Worm (Caenorhabditis elegans) whole organism, L1 larva: ENCODE data around the gene mboa-2.

ENCODE experiments used
- C16A3.4 ChIP-seq: fragments of 150-350 bp; optimal IDR thresholded peaks from 2 replicates; lab custom pipeline; 2014; ENCODE audit warnings: missing biosample characterization, missing genetic modification characterization
- C34B4.2 ChIP-seq: sonication (generic microtip); optimal IDR thresholded peaks from 2 replicates; lab custom pipeline; 2017; ENCODE audit warnings: mild to moderate bottlenecking, missing genetic modification characterization, missing compliant biosample characterization
- F16B12.6 ChIP-seq: fragments of 150-350 bp; optimal IDR thresholded peaks from 2 replicates; lab custom pipeline; 2014; ENCODE audit warnings: missing biosample characterization, missing genetic modification characterization
- Y116A8C.19 ChIP-seq: sonication (generic microtip); optimal IDR thresholded peaks from 2 replicates; lab custom pipeline; 2016; ENCODE audit warnings: missing compliant biosample characterization, missing genetic modification characterization, borderline replicate concordance
- alr-1 ChIP-seq: fragments of 200-800 bp; sonication (Bioruptor generic); optimal IDR thresholded peaks from 2 replicates; lab custom pipeline; 2018; ENCODE audit warnings: borderline replicate concordance, mild to moderate bottlenecking, missing genetic modification characterization, missing compliant biosample characterization
- ama-1 ChIP-seq: fragments of 150-350 bp; optimal IDR thresholded peaks from 2 replicates; lab custom pipeline; 2014
- blmp-1 ChIP-seq: fragments of 150-350 bp; optimal IDR thresholded peaks from 2 replicates; lab custom pipeline; 2014; ENCODE audit warnings: missing biosample characterization, missing genetic modification characterization
- ceh-82 ChIP-seq, 3 experiments: fragments of 150-350 bp in 1 of 3; sonication (generic microtip) in 2 of 3; optimal IDR thresholded peaks; 2 replicates each; lab custom pipeline; 2014 to 2017; ENCODE audit warnings: missing biosample characterization in 3 of 3, missing genetic modification characterization in 3 of 3
- ceh-90 ChIP-seq: sonication (generic microtip); optimal IDR thresholded peaks from 2 replicates; lab custom pipeline; 2016; ENCODE audit warnings: missing genetic modification characterization, missing compliant biosample characterization
- dpl-1 ChIP-seq, 3 experiments: fragments of 150-350 bp in 2 of 3; sonication (generic microtip) in 1 of 3; optimal IDR thresholded peaks; 2 replicates each; lab custom pipeline; 2014 to 2017; ENCODE audit warnings: missing biosample characterization in 3 of 3, missing genetic modification characterization in 3 of 3, missing genetic modification reagents in 3 of 3
- dsc-1 ChIP-seq: sonication (generic microtip); optimal IDR thresholded peaks from 2 replicates; lab custom pipeline; 2016; ENCODE audit warnings: mild to moderate bottlenecking, missing genetic modification characterization, missing compliant biosample characterization
- efl-1 ChIP-seq, 4 experiments: fragments of 150-350 bp; optimal IDR thresholded peaks in 3 of 4; peaks in 1 of 4; 1 replicate in 1 of 4; 2 replicates in 3 of 4; lab custom pipeline; 2014; ENCODE audit warnings: missing biosample characterization in 2 of 4, missing genetic modification characterization in 2 of 4, missing genetic modification reagents in 2 of 4
- egl-13 ChIP-seq: sonication (generic microtip); optimal IDR thresholded peaks from 2 replicates; lab custom pipeline; 2016; ENCODE audit warnings: missing genotype, missing genetic modification reagents, missing genetic modification characterization, missing compliant biosample characterization
- egl-27 ChIP-seq, 2 experiments: fragments of 150-350 bp in 1 of 2; sonication (generic microtip); optimal IDR thresholded peaks; 3 replicates each; lab custom pipeline; 2017 to 2018; ENCODE audit warnings: missing biosample characterization in 2 of 2, missing genetic modification characterization in 2 of 2, missing genetic modification reagents in 2 of 2
- elt-2 ChIP-seq: sonication (generic microtip); optimal IDR thresholded peaks from 2 replicates; lab custom pipeline; 2016; ENCODE audit warnings: missing genetic modification characterization, mild to moderate bottlenecking, inconsistent platforms, missing compliant biosample characterization, missing genetic modification reagents
- elt-3 ChIP-seq, 6 experiments: fragments of 150-350 bp in 1 of 6; sonication (generic microtip); optimal IDR thresholded peaks; 2 replicates each; lab custom pipeline; 2017 to 2018; ENCODE audit warnings: missing biosample characterization in 6 of 6, missing genetic modification characterization in 6 of 6, inconsistent platforms in 1 of 6
- fkh-4 ChIP-seq: sonication (generic microtip); optimal IDR thresholded peaks from 2 replicates; lab custom pipeline; 2016; ENCODE audit warnings: missing compliant biosample characterization, missing genetic modification characterization, borderline replicate concordance
- fkh-8 ChIP-seq: sonication (generic microtip); optimal IDR thresholded peaks from 2 replicates; lab custom pipeline; 2016; ENCODE audit warnings: mild to moderate bottlenecking, missing genetic modification characterization, missing compliant biosample characterization
- fos-1 ChIP-seq: fragments of 150-350 bp; optimal IDR thresholded peaks from 2 replicates; lab custom pipeline; 2014; ENCODE audit warnings: missing biosample characterization, missing genetic modification characterization
- hlh-17 ChIP-seq: fragments of 200-800 bp; sonication (Bioruptor generic); optimal IDR thresholded peaks from 2 replicates; lab custom pipeline; 2018; ENCODE audit warnings: missing genetic modification characterization, mild to moderate bottlenecking, missing compliant biosample characterization, moderate library complexity, borderline replicate concordance
- hpl-2 ChIP-seq: fragments of 150-350 bp; optimal IDR thresholded peaks from 2 replicates; lab custom pipeline; 2014; ENCODE audit warnings: missing biosample characterization, missing genetic modification reagents, missing genetic modification characterization
- irx-1 ChIP-seq: sonication (generic microtip); optimal IDR thresholded peaks from 2 replicates; lab custom pipeline; 2016; ENCODE audit warnings: missing genetic modification characterization, missing compliant biosample characterization
- jun-1 ChIP-seq: fragments of 150-350 bp; optimal IDR thresholded peaks from 2 replicates; lab custom pipeline; 2014; ENCODE audit warnings: missing biosample characterization, missing genetic modification reagents, missing genetic modification characterization
- lin-14 ChIP-seq: fragments of 200-800 bp; sonication (Bioruptor generic); optimal IDR thresholded peaks from 2 replicates; lab custom pipeline; 2018; ENCODE audit warnings: mild to moderate bottlenecking, missing genetic modification characterization, moderate library complexity, missing compliant biosample characterization
- lin-15B ChIP-seq: fragments of 150-350 bp; sonication (generic microtip); optimal IDR thresholded peaks from 3 replicates; lab custom pipeline; 2014; ENCODE audit warnings: missing biosample characterization, missing genetic modification characterization
- lin-35 ChIP-seq, 2 experiments: fragments of 150-350 bp; optimal IDR thresholded peaks; 2 replicates each; lab custom pipeline; 2014; ENCODE audit warnings: missing biosample characterization in 2 of 2, missing genetic modification characterization in 2 of 2, missing genetic modification reagents in 2 of 2
- lsy-2 ChIP-seq, 2 experiments: fragments of 150-350 bp; optimal IDR thresholded peaks; 2 replicates each; lab custom pipeline; 2014; ENCODE audit warnings: missing biosample characterization in 2 of 2, missing genetic modification characterization in 2 of 2
- mdl-1 ChIP-seq, 2 experiments: fragments of 150-350 bp; optimal IDR thresholded peaks; 2 replicates each; lab custom pipeline; 2014 to 2017; ENCODE audit warnings: missing biosample characterization in 2 of 2, missing genetic modification characterization in 2 of 2, inconsistent platforms in 1 of 2
- mef-2 ChIP-seq: fragments of 150-350 bp; optimal IDR thresholded peaks from 2 replicates; lab custom pipeline; 2014; ENCODE audit warnings: missing biosample characterization, missing genetic modification characterization
- mep-1 ChIP-seq: fragments of 150-350 bp; optimal IDR thresholded peaks from 2 replicates; lab custom pipeline; 2014; ENCODE audit warnings: missing biosample characterization, missing genetic modification characterization
- nhr-11 ChIP-seq: fragments of 150-350 bp; optimal IDR thresholded peaks from 2 replicates; lab custom pipeline; 2014; ENCODE audit warnings: missing biosample characterization, missing genetic modification characterization
- nhr-12 ChIP-seq: sonication (generic microtip); optimal IDR thresholded peaks from 2 replicates; lab custom pipeline; 2017; ENCODE audit warnings: missing biosample characterization, missing genetic modification characterization
- nhr-20 ChIP-seq: sonication (generic microtip); optimal IDR thresholded peaks from 2 replicates; lab custom pipeline; 2016; ENCODE audit warnings: mild to moderate bottlenecking, missing genetic modification characterization, missing compliant biosample characterization
- nhr-237 ChIP-seq: fragments of 150-350 bp; optimal IDR thresholded peaks from 2 replicates; lab custom pipeline; 2014; ENCODE audit warnings: missing biosample characterization, missing genetic modification characterization
- nhr-28 ChIP-seq: fragments of 150-350 bp; optimal IDR thresholded peaks from 2 replicates; lab custom pipeline; 2014; ENCODE audit warnings: missing biosample characterization, missing genetic modification characterization
- nhr-71 ChIP-seq: sonication (generic microtip); optimal IDR thresholded peaks from 2 replicates; lab custom pipeline; 2016; ENCODE audit warnings: mild to moderate bottlenecking, missing genetic modification characterization, moderate library complexity, missing compliant biosample characterization
- nhr-76 ChIP-seq: sonication (generic microtip); optimal IDR thresholded peaks from 2 replicates; lab custom pipeline; 2017; ENCODE audit warnings: missing biosample characterization, missing genetic modification characterization
- nhr-85 ChIP-seq: sonication (generic microtip); peaks from one replicate; lab custom pipeline; 2016; ENCODE audit warnings: missing genetic modification characterization, inconsistent platforms, missing compliant biosample characterization
- nhr-90 ChIP-seq: sonication (generic microtip); optimal IDR thresholded peaks from 2 replicates; lab custom pipeline; 2016; ENCODE audit warnings: mild to moderate bottlenecking, missing genetic modification characterization, missing compliant biosample characterization; ENCODE audit not compliant: poor library complexity
- pax-3 ChIP-seq: fragments of 200-800 bp; sonication (Bioruptor generic); optimal IDR thresholded peaks from 2 replicates; lab custom pipeline; 2018; ENCODE audit warnings: mild to moderate bottlenecking, missing genetic modification characterization, moderate library complexity, missing compliant biosample characterization
- pqm-1 ChIP-seq: sonication (generic microtip); optimal IDR thresholded peaks from 3 replicates; lab custom pipeline; 2017; ENCODE audit warnings: missing biosample characterization, missing genetic modification characterization
- rnt-1 ChIP-seq: sonication (generic microtip); optimal IDR thresholded peaks from 2 replicates; lab custom pipeline; 2016; ENCODE audit warnings: mild to moderate bottlenecking, missing genetic modification characterization, moderate library complexity, missing compliant biosample characterization
- snpc-4 ChIP-seq: fragments of 150-350 bp; optimal IDR thresholded peaks from 2 replicates; lab custom pipeline; 2014; ENCODE audit warnings: missing biosample characterization, missing genetic modification characterization
- snu-23 ChIP-seq: sonication (generic microtip); optimal IDR thresholded peaks from 2 replicates; lab custom pipeline; 2016; ENCODE audit warnings: missing genetic modification characterization, missing compliant biosample characterization
- sox-4 ChIP-seq: sonication (generic microtip); optimal IDR thresholded peaks from 2 replicates; lab custom pipeline; 2016; ENCODE audit warnings: missing genetic modification characterization, missing compliant biosample characterization
- sup-37 ChIP-seq: fragments of 200-800 bp; sonication (Bioruptor generic); optimal IDR thresholded peaks from 2 replicates; lab custom pipeline; 2018; ENCODE audit warnings: mild to moderate bottlenecking, missing genetic modification characterization, missing compliant biosample characterization
- swsn-7 ChIP-seq: sonication (generic microtip); optimal IDR thresholded peaks from 2 replicates; lab custom pipeline; 2016; ENCODE audit warnings: missing genetic modification characterization, missing compliant biosample characterization
- tbx-2 ChIP-seq: sonication (generic microtip); optimal IDR thresholded peaks from 2 replicates; lab custom pipeline; 2016; ENCODE audit warnings: missing genetic modification characterization, missing compliant biosample characterization
- tlp-1 ChIP-seq: fragments of 150-350 bp; optimal IDR thresholded peaks from 2 replicates; lab custom pipeline; 2014; ENCODE audit warnings: missing biosample characterization, missing genetic modification characterization
- unc-30 ChIP-seq: sonication (generic microtip); optimal IDR thresholded peaks from 2 replicates; lab custom pipeline; 2017; ENCODE audit warnings: missing biosample characterization, missing genetic modification characterization
- unc-62 ChIP-seq: fragments of 150-350 bp; optimal IDR thresholded peaks from 2 replicates; lab custom pipeline; 2014; ENCODE audit warnings: missing biosample characterization, missing genetic modification reagents, missing genetic modification characterization
- unc-98 ChIP-seq: fragments of 200-800 bp; sonication (Bioruptor generic); IDR thresholded peaks from 2 replicates; pipeline ENCODE4 v1.3.6; 2022; ENCODE audit warnings: missing genetic modification characterization, missing compliant biosample characterization
- zag-1 ChIP-seq: fragments of 150-350 bp; optimal IDR thresholded peaks from 2 replicates; lab custom pipeline; 2014; ENCODE audit warnings: missing biosample characterization, missing genetic modification characterization

mboa-2 gene

ce11 chrV:11140326-11140725 lies 18.0 kb upstream of the mboa-2 start:
- TF ChIP-seq unc-62 (GFP tag; lab: Kevin White, UChicago): no peak
- TF ChIP-seq pqm-1: no peak
- TF ChIP-seq egl-13: no peak
- no peak for TF ChIP-seq fkh-4 (tag; lab: Kevin White, UChicago)
- no peak for TF ChIP-seq unc-30 (tag; lab: Kevin White, UChicago)
- TF ChIP-seq F16B12.6 (tag; lab: Kevin White, UChicago): no peak
- TF ChIP-seq fos-1: no peak
- TF ChIP-seq hlh-17 (GFP tag; lab: Kevin White, UChicago): no peak
- no peak for TF ChIP-seq pax-3 (tag; lab: Kevin White, UChicago)
- TF ChIP-seq mep-1: peak; percentile 25
- TF ChIP-seq tbx-2 (tag; lab: Kevin White, UChicago): peak; percentile 32
- TF ChIP-seq rnt-1 (tag; lab: Kevin White, UChicago): peak; percentile 41
- TF ChIP-seq nhr-85 (tag; lab: Kevin White, UChicago): peak; percentile 3
- TF ChIP-seq zag-1 (tag; lab: Kevin White, UChicago): no peak
- TF ChIP-seq elt-2 (tag; lab: Kevin White, UChicago): no peak
- no peak for TF ChIP-seq Y116A8C.19 (tag; lab: Kevin White, UChicago)
- TF ChIP-seq alr-1: no peak
- no peak for TF ChIP-seq irx-1 (tag; lab: Kevin White, UChicago)
- no peak for TF ChIP-seq ceh-82 (tag; optimal IDR thresholded peaks at IDR 0.05; lab: Kevin White, UChicago)
- no peak for TF ChIP-seq sup-37
- peak; percentile 48 for TF ChIP-seq nhr-71 (tag; lab: Kevin White, UChicago)
- no peak for TF ChIP-seq snpc-4 (tag; lab: Kevin White, UChicago)
- TF ChIP-seq snu-23: peak; percentile 13
- peak; percentile 50 for TF ChIP-seq dsc-1
- TF ChIP-seq elt-3 (tag; optimal IDR thresholded peaks at IDR 0.05; lab: Kevin White, UChicago): no peak
- TF ChIP-seq lsy-2 (tag; optimal IDR thresholded peaks at IDR 0.05; lab: Kevin White, UChicago): peak in 1 of 2 experiments; percentile 47
- no peak for TF ChIP-seq mef-2
- TF ChIP-seq nhr-20 (tag; lab: Kevin White, UChicago): peak; percentile 44
- TF ChIP-seq sox-4: no peak
- TF ChIP-seq unc-98: no peak
- no peak for TF ChIP-seq C16A3.4 (tag; lab: Kevin White, UChicago)
- TF ChIP-seq nhr-12: no peak
- TF ChIP-seq blmp-1: peak; percentile 22
- TF ChIP-seq lin-14 (GFP tag; lab: Kevin White, UChicago): peak; percentile 84
- TF ChIP-seq mdl-1 (tag; optimal IDR thresholded peaks at IDR 0.05; lab: Kevin White, UChicago): peak in 1 of 2 experiments; percentile 15
- TF ChIP-seq nhr-28: no peak
- TF ChIP-seq jun-1 (tag; lab: Kevin White, UChicago): no peak
- TF ChIP-seq ama-1 (lab: Kevin White, UChicago): no peak
- no peak for TF ChIP-seq nhr-11 (tag; lab: Kevin White, UChicago)
- no peak for TF ChIP-seq C34B4.2 (tag; lab: Kevin White, UChicago)
- no peak for TF ChIP-seq nhr-237
- TF ChIP-seq lin-35 (GFP tag; optimal IDR thresholded peaks at IDR 0.05; lab: Kevin White, UChicago): peak in 1 of 2 experiments; percentile 6
- TF ChIP-seq ceh-90: no peak
- TF ChIP-seq egl-27 (tag; optimal IDR thresholded peaks at IDR 0.05; lab: Kevin White, UChicago): no peak
- no peak for TF ChIP-seq dpl-1 (GFP tag; optimal IDR thresholded peaks at IDR 0.05; lab: Kevin White, UChicago)
- no peak for TF ChIP-seq tlp-1 (tag; lab: Kevin White, UChicago)
- TF ChIP-seq fkh-8 (tag; lab: Kevin White, UChicago): peak; percentile 6
- TF ChIP-seq hpl-2 (GFP tag; lab: Kevin White, UChicago): no peak
- peak in 1 of 2 experiments; percentile 25 for TF ChIP-seq efl-1 (optimal IDR thresholded peaks at IDR 0.05; lab: Kevin White, UChicago)
- TF ChIP-seq efl-1 (GFP tag; optimal IDR thresholded peaks at IDR 0.05 in 1 of 2; lab: Kevin White, UChicago): no peak
- no peak for TF ChIP-seq nhr-76 (tag; lab: Kevin White, UChicago)
- no peak for TF ChIP-seq lin-15B (tag; lab: Kevin White, UChicago)
- TF ChIP-seq nhr-90 (tag; lab: Kevin White, UChicago): no peak
- TF ChIP-seq swsn-7 (tag; lab: Kevin White, UChicago): peak; percentile 16
